Fruit fly (Drosophila melanogaster): ENCODE data around the gene CG4116.

Gene CG4116

DNA sequence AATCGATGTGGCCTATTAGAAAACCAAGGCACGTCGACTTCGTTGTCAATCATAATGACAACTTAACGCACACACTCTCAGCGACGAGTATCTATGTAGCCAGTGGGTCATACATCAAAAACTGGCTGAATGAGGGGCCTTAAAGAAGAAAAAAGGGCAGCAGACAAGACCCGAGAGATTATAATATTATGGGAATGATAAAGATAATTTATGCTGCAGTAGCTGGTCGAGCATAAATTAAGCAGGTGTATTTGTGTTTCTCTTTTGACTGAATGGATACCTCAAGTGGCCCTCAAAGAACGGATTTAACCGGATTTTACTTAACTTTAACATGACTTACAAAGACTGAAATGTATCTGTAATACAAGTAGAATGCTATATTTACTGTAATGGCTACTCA, 17.1 kb downstream of the CG4116 start:
- TF ChIP-seq N (GFP tag; optimal IDR thresholded peaks at IDR 0.05) (no peak), Hr78 (GFP tag; optimal IDR thresholded peaks at IDR 0.05) (no peak)

DNA sequence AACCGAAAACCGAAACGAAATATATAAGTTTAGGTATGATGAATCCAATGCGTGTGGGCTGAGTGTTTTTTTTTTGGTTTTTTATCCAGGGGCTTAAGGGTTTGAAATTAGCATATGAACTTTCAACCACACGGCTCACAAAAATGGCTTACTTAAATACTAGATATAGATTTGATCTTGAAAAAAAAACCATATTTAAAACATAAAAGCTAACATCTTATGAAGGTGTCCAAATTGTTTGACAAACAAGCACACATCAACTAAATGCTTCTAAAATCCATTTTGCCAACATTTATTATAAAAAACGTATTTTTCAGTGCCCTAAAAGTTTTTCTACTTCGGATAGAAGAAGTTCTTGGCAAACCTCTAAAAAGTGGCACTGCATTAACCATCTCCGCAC, 17.5 kb downstream of the CG4116 start:
- TF ChIP-seq Sp1 (GFP tag; optimal IDR thresholded peaks at IDR 0.05) (no peak), Abd-B (GFP tag; optimal IDR thresholded peaks at IDR 0.05) (no peak), Hr83 (GFP tag; optimal IDR thresholded peaks at IDR 0.05; ENCODE audit: poor library complexity, severe bottlenecking) (no peak), Dfd (GFP tag; optimal IDR thresholded peaks at IDR 0.05) (no peak), fru (GFP tag; optimal IDR thresholded peaks at IDR 0.05) (no peak)

DNA sequence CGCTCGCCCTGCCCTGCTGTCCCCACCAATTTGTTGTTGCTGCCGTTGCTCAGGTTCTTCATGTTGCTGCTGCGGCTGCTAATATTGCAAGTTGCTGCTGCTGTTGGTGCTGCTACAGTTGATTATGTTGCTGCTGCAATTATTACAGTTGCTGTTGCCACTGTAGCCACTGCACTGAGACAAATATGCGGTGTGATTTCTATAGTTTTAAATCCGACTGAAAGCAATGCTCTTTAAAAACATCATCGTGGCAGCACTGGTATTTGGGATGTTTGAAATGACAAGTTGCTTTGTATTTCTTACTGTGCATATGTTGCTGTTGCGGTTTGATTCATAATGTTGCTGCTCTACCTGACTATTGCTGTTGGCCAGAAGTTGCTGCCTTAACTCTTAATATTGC, 19.7 kb downstream of the CG4116 start:
- no peak for TF ChIP-seq dl (GFP tag; optimal IDR thresholded peaks at IDR 0.05; ENCODE audit: insufficient read depth in 1 of 2, partially characterized antibody in 2 of 2)
- no peak for TF ChIP-seq CrebA (GFP tag; optimal IDR thresholded peaks at IDR 0.05; ENCODE audit: borderline replicate concordance)
- TF ChIP-seq fru (GFP tag; optimal IDR thresholded peaks at IDR 0.05), result peak; percentile 72
- TF ChIP-seq Vsx2 (GFP tag; optimal IDR thresholded peaks at IDR 0.05; ENCODE audit: partially characterized antibody), result no peak
- peak; percentile 33 for TF ChIP-seq tai (GFP tag; optimal IDR thresholded peaks at IDR 0.05)
- TF ChIP-seq usp (GFP tag; optimal IDR thresholded peaks at IDR 0.05), result no peak
- TF ChIP-seq Hnf4 (GFP tag; optimal IDR thresholded peaks at IDR 0.05), result peak; percentile 38
- no peak for TF ChIP-seq N (GFP tag; optimal IDR thresholded peaks at IDR 0.05)
- TF ChIP-seq br (GFP tag; optimal IDR thresholded peaks at IDR 0.05), result peak; percentile 53
- TF ChIP-seq CG9705 (GFP tag; optimal IDR thresholded peaks at IDR 0.05), result peak; percentile 2
- TF ChIP-seq Hr83 (GFP tag; optimal IDR thresholded peaks at IDR 0.05; ENCODE audit: poor library complexity, severe bottlenecking), result no peak
- peak; percentile 33 for TF ChIP-seq Sp1 (GFP tag; optimal IDR thresholded peaks at IDR 0.05)
- TF ChIP-seq brk (GFP tag; optimal IDR thresholded peaks at IDR 0.05), result no peak
- peak; percentile 30 for TF ChIP-seq woc (GFP tag; optimal IDR thresholded peaks at IDR 0.05)
- TF ChIP-seq pan (optimal IDR thresholded peaks at IDR 0.05), result no peak
- no peak for TF ChIP-seq GATAd (GFP tag; optimal IDR thresholded peaks at IDR 0.05)
- TF ChIP-seq Hr78 (GFP tag; optimal IDR thresholded peaks at IDR 0.05), result no peak
- peak; percentile 53 for TF ChIP-seq rgr (GFP tag; optimal IDR thresholded peaks at IDR 0.05)
- peak; percentile 49 for TF ChIP-seq psq (GFP tag; optimal IDR thresholded peaks at IDR 0.05)
- TF ChIP-seq Dif (GFP tag; optimal IDR thresholded peaks at IDR 0.05; ENCODE audit: partially characterized antibody), result no peak
- TF ChIP-seq sv (GFP tag; optimal IDR thresholded peaks at IDR 0.05), result no peak
- TF ChIP-seq Myc (optimal IDR thresholded peaks at IDR 0.05), result no peak
- TF ChIP-seq Jra (GFP tag; optimal IDR thresholded peaks at IDR 0.05), result no peak
- no peak for TF ChIP-seq Mio (GFP tag; optimal IDR thresholded peaks at IDR 0.05)
- peak; percentile 21 for TF ChIP-seq Dfd (GFP tag; optimal IDR thresholded peaks at IDR 0.05)
- TF ChIP-seq h (GFP tag; optimal IDR thresholded peaks at IDR 0.05), result peak; percentile 67
- TF ChIP-seq HLH106 (tag; optimal IDR thresholded peaks at IDR 0.05), result peak; percentile 52
- TF ChIP-seq Rel (GFP tag; optimal IDR thresholded peaks at IDR 0.05), result no peak
- TF ChIP-seq Rel (tag; optimal IDR thresholded peaks at IDR 0.05), result no peak
- TF ChIP-seq ey (GFP tag; optimal IDR thresholded peaks at IDR 0.05), result peak; percentile 67
- TF ChIP-seq Abd-B (GFP tag; optimal IDR thresholded peaks at IDR 0.05), result no peak
- peak; percentile 14 for TF ChIP-seq sage (GFP tag; optimal IDR thresholded peaks at IDR 0.05)
- peak; percentile 54 for TF ChIP-seq OdsH (GFP tag; optimal IDR thresholded peaks at IDR 0.05)
- TF ChIP-seq jim (GFP tag; optimal IDR thresholded peaks at IDR 0.05), result no peak
- TF ChIP-seq dsf (GFP tag; optimal IDR thresholded peaks at IDR 0.05; ENCODE audit: borderline replicate concordance), result no peak
- TF ChIP-seq lola (GFP tag; optimal IDR thresholded peaks at IDR 0.05), result no peak
- peak; percentile 20 for TF ChIP-seq dmrt93B (GFP tag; optimal IDR thresholded peaks at IDR 0.05)
- peak; percentile 15 for TF ChIP-seq CG32264 (GFP tag; optimal IDR thresholded peaks at IDR 0.05)
- peak in 1 of 2 experiments; percentile 70 for TF ChIP-seq foxo (GFP tag; optimal IDR thresholded peaks at IDR 0.05)
